Fruit fly (Drosophila melanogaster) whole organism, embryonic: ENCODE data around the gene CG33098.

ENCODE experiments used
- ATbp ChIP-seq: fragments of 200-800 bp; sonication (Bioruptor generic); optimal IDR thresholded peaks from 2 replicates; lab custom pipeline; 2017; ENCODE audit warnings: missing biosample characterization, mild to moderate bottlenecking, missing genetic modification characterization, missing genetic modification reagents
- Ada2b ChIP-seq: fragments of 200-800 bp; sonication (Bioruptor generic); IDR thresholded peaks from 2 replicates; pipeline ENCODE4 v1.3.6; 2022; ENCODE audit warnings: missing biosample characterization, missing genetic modification characterization
- B-H1 ChIP-seq: fragments of 200-800 bp; sonication (Bioruptor generic); IDR thresholded peaks from 3 replicates; pipeline ENCODE4 v1.3.6; 2022; ENCODE audit warnings: missing biosample characterization, missing genetic modification characterization
- CG10366 ChIP-seq: fragments of 200-800 bp; sonication (Bioruptor generic); IDR thresholded peaks from 2 replicates; pipeline ENCODE4 v1.3.6; 2022; ENCODE audit warnings: missing biosample characterization, missing genetic modification characterization
- CG10565 ChIP-seq: fragments of 200-800 bp; sonication (Bioruptor generic); optimal IDR thresholded peaks from 3 replicates; lab custom pipeline; 2016; ENCODE audit warnings: missing biosample characterization, mild to moderate bottlenecking, missing genetic modification characterization
- CG11085 ChIP-seq: fragments of 200-800 bp; sonication (Bioruptor generic); IDR thresholded peaks from 2 replicates; pipeline ENCODE4 v1.3.6; 2022; ENCODE audit warnings: missing biosample characterization, missing genetic modification characterization
- CG11456 ChIP-seq: fragments of 200-800 bp; sonication (Bioruptor generic); IDR thresholded peaks from 3 replicates; pipeline ENCODE4 v1.3.6; 2022; ENCODE audit warnings: missing biosample characterization, missing genetic modification characterization
- CG11696 ChIP-seq: fragments of 200-800 bp; sonication (Bioruptor generic); IDR thresholded peaks from 2 replicates; pipeline ENCODE4 v1.3.6; 2022; ENCODE audit warnings: missing biosample characterization, missing genetic modification characterization
- CG12391 ChIP-seq: fragments of 200-800 bp; sonication (Bioruptor generic); optimal IDR thresholded peaks from 3 replicates; lab custom pipeline; 2018; ENCODE audit warnings: missing biosample characterization, mild to moderate bottlenecking, missing genetic modification characterization, moderate library complexity
- CG12769 ChIP-seq: fragments of 200-800 bp; sonication (Bioruptor generic); optimal IDR thresholded peaks from 2 replicates; lab custom pipeline; 2019; ENCODE audit warnings: missing biosample characterization, mild to moderate bottlenecking, missing genetic modification characterization, moderate library complexity
- CG13894 ChIP-seq: fragments of 200-800 bp; sonication (Bioruptor generic); optimal IDR thresholded peaks from 3 replicates; lab custom pipeline; 2018; ENCODE audit warnings: missing biosample characterization, mild to moderate bottlenecking, missing genetic modification characterization, moderate library complexity
- CG14441 ChIP-seq: fragments of 200-800 bp; sonication (Bioruptor generic); IDR thresholded peaks from 2 replicates; pipeline ENCODE4 v1.3.6; 2022; ENCODE audit warnings: missing biosample characterization, missing genetic modification characterization
- CG14710 ChIP-seq: fragments of 200-800 bp; sonication (Bioruptor generic); optimal IDR thresholded peaks from 3 replicates; lab custom pipeline; 2019; ENCODE audit warnings: missing biosample characterization, mild to moderate bottlenecking, missing genetic modification characterization, moderate library complexity
- CG14860 ChIP-seq: fragments of 200-800 bp; sonication (Bioruptor generic); IDR thresholded peaks from 3 replicates; pipeline ENCODE4 v1.3.6; 2022; ENCODE audit warnings: missing biosample characterization, missing genetic modification characterization; ENCODE audit not compliant: partially characterized antibody
- CG17361 ChIP-seq: fragments of 200-800 bp; sonication (Bioruptor generic); IDR thresholded peaks from 3 replicates; pipeline ENCODE4 v1.3.6; 2022; ENCODE audit warnings: missing biosample characterization, missing genetic modification characterization
- CG17612 ChIP-seq: fragments of 200-800 bp; sonication (Bioruptor generic); IDR thresholded peaks from 2 replicates; pipeline ENCODE4 v1.3.6; 2022; ENCODE audit warnings: missing biosample characterization, missing genetic modification characterization
- CG2129 ChIP-seq: fragments of 200-800 bp; sonication (Bioruptor generic); IDR thresholded peaks from 2 replicates; pipeline ENCODE4 v1.3.6; 2022; ENCODE audit warnings: missing biosample characterization, missing genetic modification characterization; ENCODE audit not compliant: partially characterized antibody
- CG30431 ChIP-seq: fragments of 200-800 bp; sonication (Bioruptor generic); optimal IDR thresholded peaks from 2 replicates; lab custom pipeline; 2017; ENCODE audit warnings: missing biosample characterization, missing genetic modification characterization
- CG33213 ChIP-seq: fragments of 200-800 bp; sonication (Bioruptor generic); optimal IDR thresholded peaks from 3 replicates; lab custom pipeline; 2016; ENCODE audit warnings: missing biosample characterization, missing genetic modification characterization
- CG34224 ChIP-seq: fragments of 200-800 bp; sonication (Bioruptor generic); IDR thresholded peaks from 3 replicates; pipeline ENCODE4 v1.3.6; 2022; ENCODE audit warnings: missing biosample characterization, missing genetic modification characterization; ENCODE audit not compliant: partially characterized antibody
- CG3847 ChIP-seq: fragments of 200-800 bp; sonication (Bioruptor generic); IDR thresholded peaks from 2 replicates; pipeline ENCODE4 v1.3.6; 2022; ENCODE audit warnings: missing biosample characterization, missing genetic modification characterization
- CG5953 ChIP-seq: fragments of 200-800 bp; sonication (Bioruptor generic); IDR thresholded peaks from 2 replicates; pipeline ENCODE4 v1.3.6; 2022; ENCODE audit warnings: missing biosample characterization, missing genetic modification characterization
- CG7928 ChIP-seq: fragments of 200-800 bp; sonication (Bioruptor generic); optimal IDR thresholded peaks from 2 replicates; lab custom pipeline; 2017; ENCODE audit warnings: missing biosample characterization, mild to moderate bottlenecking, missing genetic modification characterization
- CG8089 ChIP-seq: fragments of 200-800 bp; sonication (Bioruptor generic); optimal IDR thresholded peaks from 3 replicates; lab custom pipeline; 2016; ENCODE audit warnings: missing biosample characterization, missing genetic modification characterization
- CoRest ChIP-seq: fragments of 200-800 bp; sonication (Bioruptor generic); optimal IDR thresholded peaks from 3 replicates; lab custom pipeline; 2018; ENCODE audit warnings: missing biosample characterization, mild to moderate bottlenecking, missing genetic modification characterization, moderate library complexity
- Dp ChIP-seq: fragments of 200-800 bp; sonication (Bioruptor generic); optimal IDR thresholded peaks from 2 replicates; lab custom pipeline; 2018; ENCODE audit warnings: missing biosample characterization, mild to moderate bottlenecking, missing genetic modification characterization, moderate library complexity
- MBD-R2 ChIP-seq: fragments of 200-800 bp; sonication (Bioruptor generic); IDR thresholded peaks from 2 replicates; pipeline ENCODE4 v1.3.6; 2022; ENCODE audit warnings: missing biosample characterization, missing genetic modification characterization
- Pdp1 ChIP-seq, 2 experiments: fragments of 200-800 bp; sonication (Bioruptor generic); optimal IDR thresholded peaks; 3 replicates each; lab custom pipeline; 2016; ENCODE audit warnings: missing biosample characterization in 2 of 2, missing genetic modification characterization in 2 of 2, mild to moderate bottlenecking in 1 of 2, moderate library complexity in 1 of 2
- Side ChIP-seq: fragments of 200-800 bp; sonication (Bioruptor generic); optimal IDR thresholded peaks from 2 replicates; lab custom pipeline; 2016; ENCODE audit warnings: missing biosample characterization, missing genetic modification characterization
- TFAM ChIP-seq: fragments of 200-800 bp; sonication (Bioruptor generic); optimal IDR thresholded peaks from 2 replicates; lab custom pipeline; 2017; ENCODE audit warnings: missing biosample characterization, missing genetic modification characterization, inconsistent platforms
- Usf ChIP-seq: fragments of 200-800 bp; sonication (Bioruptor generic); optimal IDR thresholded peaks from 2 replicates; lab custom pipeline; 2017; ENCODE audit warnings: missing genotype, missing biosample characterization, missing genetic modification characterization
- Xrp1 ChIP-seq: fragments of 200-800 bp; sonication (Bioruptor generic); IDR thresholded peaks from 2 replicates; pipeline ENCODE4 v1.3.6; 2022; ENCODE audit warnings: missing biosample characterization, missing genetic modification characterization
- YL-1 ChIP-seq: fragments of 200-800 bp; sonication (Bioruptor generic); optimal IDR thresholded peaks from 3 replicates; lab custom pipeline; 2017; ENCODE audit warnings: missing biosample characterization, mild to moderate bottlenecking, missing genetic modification characterization
- al ChIP-seq: fragments of 200-800 bp; sonication (Bioruptor generic); IDR thresholded peaks from 2 replicates; pipeline ENCODE4 v1.3.6; 2022; ENCODE audit warnings: missing biosample characterization, missing genetic modification characterization
- chn ChIP-seq: fragments of 200-800 bp; sonication (Bioruptor generic); optimal IDR thresholded peaks from 2 replicates; lab custom pipeline; 2016; ENCODE audit warnings: missing biosample characterization, missing genetic modification characterization
- corto ChIP-seq: fragments of 200-800 bp; sonication (Bioruptor generic); optimal IDR thresholded peaks from 2 replicates; lab custom pipeline; 2016; ENCODE audit warnings: missing biosample characterization, mild to moderate bottlenecking, missing genetic modification characterization, moderate library complexity
- esg ChIP-seq: fragments of 200-800 bp; sonication (Bioruptor generic); conservative IDR thresholded peaks from 2 replicates; pipeline ENCODE4 v1.3.6; 2022; ENCODE audit warnings: missing biosample characterization, missing genetic modification characterization
- ftz-f1 ChIP-seq: fragments of 200-800 bp; sonication (Bioruptor generic); optimal IDR thresholded peaks from 2 replicates; lab custom pipeline; 2016; ENCODE audit warnings: missing biosample characterization, missing genetic modification characterization
- inv ChIP-seq: fragments of 200-800 bp; sonication (Bioruptor generic); IDR thresholded peaks from 2 replicates; pipeline ENCODE4 v1.3.6; 2022; ENCODE audit warnings: missing biosample characterization, missing genetic modification characterization; ENCODE audit not compliant: partially characterized antibody
- jigr1 ChIP-seq: fragments of 200-800 bp; sonication (Bioruptor generic); IDR thresholded peaks from 3 replicates; pipeline ENCODE4 v1.3.6; 2022; ENCODE audit warnings: missing biosample characterization, missing genetic modification characterization
- jumu ChIP-seq: fragments of 200-800 bp; sonication (Bioruptor generic); optimal IDR thresholded peaks from 3 replicates; lab custom pipeline; 2016; ENCODE audit warnings: missing biosample characterization, missing genetic modification characterization
- klu ChIP-seq: fragments of 200-800 bp; sonication (Bioruptor generic); IDR thresholded peaks from 2 replicates; pipeline ENCODE4 v1.3.6; 2022; ENCODE audit warnings: missing biosample characterization, missing genetic modification characterization
- lola ChIP-seq, 3 experiments: fragments of >200 bp in 2 of 3; fragments of 200-800 bp in 1 of 3; sonication (Bioruptor generic) in 1 of 3; optimal IDR thresholded peaks; 2 replicates each; lab custom pipeline; 2017 to 2019; ENCODE audit warnings: missing biosample characterization in 3 of 3, missing genetic modification characterization in 3 of 3, mild to moderate bottlenecking in 1 of 3, moderate library complexity in 1 of 3
- p53 ChIP-seq: fragments of 200-800 bp; sonication (Bioruptor generic); optimal IDR thresholded peaks from 2 replicates; lab custom pipeline; 2016; ENCODE audit warnings: missing biosample characterization, missing genetic modification characterization
- rib ChIP-seq: fragments of 200-800 bp; sonication (Bioruptor generic); IDR thresholded peaks from 2 replicates; pipeline ENCODE4 v1.3.6; 2022; ENCODE audit warnings: missing biosample characterization, missing genetic modification characterization
- row ChIP-seq: fragments of 200-800 bp; sonication (Bioruptor generic); IDR thresholded peaks from 3 replicates; pipeline ENCODE4 v1.3.6; 2022; ENCODE audit warnings: missing biosample characterization, missing genetic modification characterization
- scrt ChIP-seq: fragments of 200-800 bp; sonication (Bioruptor generic); optimal IDR thresholded peaks from 2 replicates; lab custom pipeline; 2018; ENCODE audit warnings: missing biosample characterization, mild to moderate bottlenecking, missing genetic modification characterization, moderate library complexity
- tna ChIP-seq: fragments of 200-800 bp; sonication (Bioruptor generic); IDR thresholded peaks from 2 replicates; pipeline ENCODE4 v1.3.6; 2022; ENCODE audit warnings: missing biosample characterization, missing genetic modification characterization; ENCODE audit not compliant: partially characterized antibody
- unpg ChIP-seq: fragments of 200-800 bp; sonication (Bioruptor generic); optimal IDR thresholded peaks from 3 replicates; lab custom pipeline; 2018; ENCODE audit warnings: missing biosample characterization, mild to moderate bottlenecking, missing genetic modification characterization, moderate library complexity
- wdn ChIP-seq: fragments of 200-800 bp; sonication (Bioruptor generic); IDR thresholded peaks from 2 replicates; pipeline ENCODE4 v1.3.6; 2022; ENCODE audit warnings: missing biosample characterization, missing genetic modification characterization
- yki ChIP-seq: fragments of >200 bp; optimal IDR thresholded peaks from 3 replicates; lab custom pipeline; 2018

Gene CG33098

dm6 chr3R:12350497-12350896, 36.5 kb upstream of the CG33098 start, which contains the start of gene CG10038 (continued):
- TF ChIP-seq p53: no peak
- no peak for TF ChIP-seq TFAM (GFP tag; lab: Kevin White, UChicago)
- no peak for TF ChIP-seq jumu (GFP tag; lab: Kevin White, UChicago)
- TF ChIP-seq CG11696: no peak
- peak; percentile 80 for TF ChIP-seq CG14860 (GFP tag; lab: Robert Waterston, UW)
- TF ChIP-seq CG13894 (tag; lab: Kevin White, UChicago): no peak
- TF ChIP-seq CG30431 (GFP tag; lab: Kevin White, UChicago): no peak
- no peak for TF ChIP-seq CG5953 (GFP tag; lab: Robert Waterston, UW)
- TF ChIP-seq CG10565: no peak
- TF ChIP-seq chn (GFP tag; lab: Kevin White, UChicago): peak; percentile 36
- TF ChIP-seq Side: peak; percentile 15
- no peak; the same call in 1 of the 2 replicates for TF ChIP-seq CG11085 (GFP tag; lab: Robert Waterston, UW)
- TF ChIP-seq CG8089: no peak
- TF ChIP-seq corto (GFP tag; lab: Kevin White, UChicago): no peak
- TF ChIP-seq jigr1 (GFP tag; lab: Robert Waterston, UW): 0 out of 3 replicates have a peak, but pooled peaks have one; percentile 9
- no peak for TF ChIP-seq rib (GFP tag; lab: Robert Waterston, UW)
- TF ChIP-seq al: peak; percentile 21; the same call in 1 of the 2 replicates
- TF ChIP-seq Dp (GFP tag; lab: Kevin White, UChicago): peak; percentile 59
- TF ChIP-seq unpg (GFP tag; lab: Kevin White, UChicago): peak; percentile 15
- no peak for TF ChIP-seq ATbp (GFP tag; lab: Kevin White, UChicago)
- TF ChIP-seq wdn (GFP tag; lab: Robert Waterston, UW): no peak
- no peak for TF ChIP-seq scrt (GFP tag; lab: Kevin White, UChicago)
- peak; percentile 55 for TF ChIP-seq CG3847
- no peak for TF ChIP-seq CG12769 (tag; lab: Kevin White, UChicago)
- TF ChIP-seq CG10366 (GFP tag; lab: Robert Waterston, UW): no peak
- peak; percentile 86 for TF ChIP-seq ftz-f1
- TF ChIP-seq lola (GFP tag; optimal IDR thresholded peaks at IDR 0.05; lab: Kevin White, UChicago): no peak
- no peak for TF ChIP-seq klu
- TF ChIP-seq CG17612 (GFP tag; lab: Robert Waterston, UW): no peak
- peak in 1 of 2 experiments; percentile 15 for TF ChIP-seq Pdp1 (GFP tag; optimal IDR thresholded peaks at IDR 0.05; lab: Kevin White, UChicago)
- peak; percentile 28; the same call in 1 of the 2 replicates for TF ChIP-seq Xrp1 (GFP tag; lab: Robert Waterston, UW)
- no peak for TF ChIP-seq CG14441 (GFP tag; lab: Robert Waterston, UW)
- TF ChIP-seq B-H1 (GFP tag; lab: Robert Waterston, UW): no peak
- TF ChIP-seq CG33213: peak; percentile 67
- TF ChIP-seq Usf (GFP tag; lab: Kevin White, UChicago): no peak

dm6 chr3R:12352003-12352402, 35.0 kb upstream of the CG33098 start, which contains the start of gene CG10041:
Gene CG10041 (minus strand): TSS chr3R:12352103.
- TF ChIP-seq CG17361 (GFP tag; lab: Robert Waterston, UW) (no peak), CG2129 (no peak)

DNA sequence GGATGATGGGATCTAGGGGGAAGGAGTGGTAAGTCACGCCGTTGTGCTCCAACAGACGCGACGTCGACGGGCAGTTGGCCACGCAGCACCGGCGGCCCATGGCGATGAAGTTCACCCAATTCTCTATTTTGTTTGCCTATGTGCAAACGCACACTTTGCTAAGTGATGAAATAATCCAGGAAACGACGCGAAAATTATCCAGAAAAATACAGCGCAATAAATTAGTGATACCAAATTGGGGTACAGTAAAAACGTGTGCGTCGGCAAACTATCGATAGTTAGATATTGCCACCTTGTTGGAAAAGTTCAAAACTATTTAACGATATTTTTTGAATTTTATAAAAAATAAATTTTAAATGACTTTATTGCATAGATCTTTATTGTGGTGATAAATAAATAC, 30.9 kb upstream of the CG33098 start, which contains the start of gene MBD-R2:
Gene MBD-R2, minus strand, starts transcription at position 222 of the 400 bp plus-strand sequence.
- TF ChIP-seq tna: peak; percentile 28; the same call in 1 of the 2 replicates
- peak; percentile 69 for TF ChIP-seq row
- TF ChIP-seq CG14710 (tag; lab: Kevin White, UChicago): peak; percentile 46
- TF ChIP-seq esg (GFP tag; lab: Robert Waterston, UW): no peak
- TF ChIP-seq CoRest (tag; lab: Kevin White, UChicago): peak; percentile 19
- no peak for TF ChIP-seq yki (lab: Kevin White, UChicago)
- TF ChIP-seq Ada2b (GFP tag; lab: Robert Waterston, UW): no peak
- peak; percentile 82 for TF ChIP-seq MBD-R2
- peak; percentile 34 for TF ChIP-seq CG12391 (tag; lab: Kevin White, UChicago)
- TF ChIP-seq YL-1 (GFP tag; lab: Kevin White, UChicago): peak; percentile 87
- no peak for TF ChIP-seq CG11456 (GFP tag; lab: Robert Waterston, UW)
- peak; percentile 66; the same call in 2 of the 3 replicates for TF ChIP-seq CG34224
- TF ChIP-seq CG7928 (GFP tag; lab: Kevin White, UChicago): no peak
- peak; percentile 62; the same call in 1 of the 2 replicates for TF ChIP-seq inv (GFP tag; lab: Robert Waterston, UW)
- TF ChIP-seq B-H1 (GFP tag; lab: Robert Waterston, UW): no peak
